Worm (Caenorhabditis elegans) whole organism, early embryonic: Measurements from ENCODE around the gene fbxb-54.

Experiments used
- F13C5.2 ChIP-seq: sonication (generic microtip); optimal IDR thresholded peaks from 2 replicates; lab custom pipeline; 2017; ENCODE audit warnings: mild to moderate bottlenecking, missing genetic modification characterization, inconsistent platforms, missing compliant biosample characterization
- aly-1 ChIP-seq: sonication (generic microtip); optimal IDR thresholded peaks from 2 replicates; lab custom pipeline; 2016; ENCODE audit warnings: missing genetic modification characterization, missing compliant biosample characterization
- ama-1 ChIP-seq: fragments of 150-350 bp; optimal IDR thresholded peaks from 2 replicates; lab custom pipeline; 2014
- ceh-13 ChIP-seq: fragments of 200-800 bp; sonication (Bioruptor generic); optimal IDR thresholded peaks from 2 replicates; lab custom pipeline; 2018; ENCODE audit warnings: mild to moderate bottlenecking, missing genetic modification characterization, missing compliant biosample characterization
- ceh-36 ChIP-seq: sonication (generic microtip); optimal IDR thresholded peaks from 2 replicates; lab custom pipeline; 2016; ENCODE audit warnings: missing genetic modification characterization, inconsistent platforms, missing compliant biosample characterization
- ets-7 ChIP-seq: sonication (generic microtip); optimal IDR thresholded peaks from 2 replicates; lab custom pipeline; 2016; ENCODE audit warnings: missing genotype, missing genetic modification characterization, missing compliant biosample characterization
- flt-1 ChIP-seq: fragments of 200-800 bp; sonication (Bioruptor generic); IDR thresholded peaks from 2 replicates; pipeline ENCODE4 v1.3.6; 2022; ENCODE audit warnings: missing genetic modification characterization, missing compliant biosample characterization
- hmg-4 ChIP-seq: fragments of 200-800 bp; sonication (Bioruptor generic); optimal IDR thresholded peaks from 2 replicates; lab custom pipeline; 2018; ENCODE audit warnings: mild to moderate bottlenecking, missing genetic modification characterization, missing compliant biosample characterization
- hnd-1 ChIP-seq: sonication (generic microtip); optimal IDR thresholded peaks from 2 replicates; lab custom pipeline; 2016; ENCODE audit warnings: missing genetic modification characterization, missing compliant biosample characterization
- pes-1 ChIP-seq: fragments of 200-800 bp; sonication (Bioruptor generic); IDR thresholded peaks from 2 replicates; pipeline ENCODE4 v1.3.6; 2022; ENCODE audit warnings: missing genetic modification reagents, missing genetic modification characterization, missing compliant biosample characterization
- scrt-1 ChIP-seq: fragments of 200-800 bp; sonication (Bioruptor generic); IDR thresholded peaks from 2 replicates; pipeline ENCODE4 v1.3.6; 2022; ENCODE audit warnings: missing genetic modification characterization, missing compliant biosample characterization
- tbx-37 ChIP-seq: fragments of 200-800 bp; sonication (Bioruptor generic); conservative IDR thresholded peaks from 2 replicates; pipeline ENCODE4 v1.3.6; 2022; ENCODE audit warnings: missing genetic modification reagents, missing genetic modification characterization, missing compliant biosample characterization
- tra-4 ChIP-seq: sonication (generic microtip); optimal IDR thresholded peaks from 2 replicates; lab custom pipeline; 2017; ENCODE audit warnings: missing genetic modification characterization, missing compliant biosample characterization

DNA sequence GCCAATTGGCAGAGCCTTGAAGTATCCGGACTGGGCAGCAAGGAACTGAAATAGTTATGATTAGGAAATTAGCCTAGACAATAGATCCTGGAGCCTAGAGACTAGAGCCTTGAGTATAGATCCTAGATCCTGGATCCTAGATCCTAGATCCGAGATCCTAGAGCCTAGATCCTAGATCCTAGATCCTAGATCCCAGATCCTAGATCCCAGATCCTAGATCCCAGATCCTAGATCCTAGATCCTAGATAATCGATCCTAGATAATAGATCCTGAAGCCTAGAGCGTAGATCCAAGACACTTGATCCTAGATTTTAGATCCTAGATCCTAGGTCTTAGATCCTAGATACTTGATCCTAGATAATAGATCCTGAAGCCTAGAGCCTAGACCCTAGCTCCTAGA, 48.9 kb upstream of the fbxb-54 start:
- TF ChIP-seq F13C5.2 (tag; lab: Kevin White, UChicago) (no peak), ceh-13 (no peak), ceh-36 (tag; lab: Kevin White, UChicago) (no peak), flt-1 (GFP tag; lab: Robert Waterston, UW) (no peak), scrt-1 (GFP tag; lab: Robert Waterston, UW) (no peak), ama-1 (lab: Kevin White, UChicago) (no peak), ets-7 (tag; lab: Kevin White, UChicago) (no peak), hmg-4 (GFP tag; lab: Kevin White, UChicago) (no peak), tbx-37 (no peak), tra-4 (tag; lab: Kevin White, UChicago) (no peak), pes-1 (no peak), hnd-1 (no peak), aly-1 (tag; lab: Kevin White, UChicago) (no peak)
